Worm (Caenorhabditis elegans) whole organism, midembryonic: ENCODE measurements around the gene Y82E9BR.8.

Experiments used
- T22C8.4 ChIP-seq: fragments of 200-800 bp; sonication (Bioruptor generic); IDR thresholded peaks from 2 replicates; pipeline ENCODE4 v1.3.6; 2022; ENCODE audit warnings: missing genetic modification characterization, missing compliant biosample characterization
- cog-1 ChIP-seq: sonication (generic microtip); optimal IDR thresholded peaks from 2 replicates; lab custom pipeline; 2016; ENCODE audit warnings: missing genetic modification characterization, missing compliant biosample characterization
- flt-1 ChIP-seq: fragments of 200-800 bp; sonication (Bioruptor generic); IDR thresholded peaks from 2 replicates; pipeline ENCODE4 v1.3.6; 2022; ENCODE audit warnings: missing genetic modification characterization, missing compliant biosample characterization
- med-1 ChIP-seq: sonication (generic microtip); optimal IDR thresholded peaks from 2 replicates; lab custom pipeline; 2017; ENCODE audit warnings: missing genetic modification characterization, mild to moderate bottlenecking, missing compliant biosample characterization, antibody characterized with exemption, missing genetic modification reagents; ENCODE audit not compliant: insufficient read depth
- ref-1 ChIP-seq: fragments of 200-800 bp; sonication (Bioruptor generic); conservative IDR thresholded peaks from 2 replicates; pipeline ENCODE4 v1.3.6; 2022; ENCODE audit warnings: missing genetic modification reagents, missing genetic modification characterization, missing compliant biosample characterization
- ztf-23 ChIP-seq: fragments of 200-800 bp; sonication (Bioruptor generic); IDR thresholded peaks from 2 replicates; pipeline ENCODE4 v1.3.6; 2022; ENCODE audit warnings: missing genetic modification reagents, missing genetic modification characterization, missing compliant biosample characterization
- ztf-29 ChIP-seq: fragments of 200-800 bp; sonication (Bioruptor generic); IDR thresholded peaks from 2 replicates; pipeline ENCODE4 v1.3.6; 2022; ENCODE audit warnings: missing genetic modification reagents, missing genetic modification characterization, missing compliant biosample characterization

ce11 chrIII:1324513-1324912 lies 33.4 kb downstream of the Y82E9BR.8 start, which contains the start of gene fbxa-14:
- TF ChIP-seq flt-1 (GFP tag; lab: Robert Waterston, UW) (no peak), cog-1 (no peak), ref-1 (GFP tag; lab: Robert Waterston, UW) (no peak), ztf-23 (no peak), med-1 (GFP tag; lab: Kevin White, UChicago) (no peak), ztf-29 (GFP tag; lab: Robert Waterston, UW) (no peak), T22C8.4 (GFP tag; lab: Robert Waterston, UW) (no peak)
